Worm (Caenorhabditis elegans) whole organism, early embryonic: Measurements from ENCODE around the gene fbxb-88.
A peak's percentile ranks its signal among the peaks of the same experiment; 100 is the strongest.
"Not testable (repeated sequence)": the region's sequence is repeated elsewhere in the genome, so short reads cannot be mapped to it uniquely, and the experiment has no call there.

Source experiments
- B0310.2 ChIP-seq: sonication (generic microtip); optimal IDR thresholded peaks from 2 replicates; lab custom pipeline; 2016; ENCODE audit warnings: mild to moderate bottlenecking, missing genetic modification characterization, missing compliant biosample characterization
- F13C5.2 ChIP-seq: sonication (generic microtip); optimal IDR thresholded peaks from 2 replicates; lab custom pipeline; 2017; ENCODE audit warnings: mild to moderate bottlenecking, missing genetic modification characterization, inconsistent platforms, missing compliant biosample characterization
- aly-1 ChIP-seq: sonication (generic microtip); optimal IDR thresholded peaks from 2 replicates; lab custom pipeline; 2016; ENCODE audit warnings: missing genetic modification characterization, missing compliant biosample characterization
- ama-1 ChIP-seq: fragments of 150-350 bp; optimal IDR thresholded peaks from 2 replicates; lab custom pipeline; 2014
- ceh-13 ChIP-seq: fragments of 200-800 bp; sonication (Bioruptor generic); optimal IDR thresholded peaks from 2 replicates; lab custom pipeline; 2018; ENCODE audit warnings: mild to moderate bottlenecking, missing genetic modification characterization, missing compliant biosample characterization
- ceh-36 ChIP-seq: sonication (generic microtip); optimal IDR thresholded peaks from 2 replicates; lab custom pipeline; 2016; ENCODE audit warnings: missing genetic modification characterization, inconsistent platforms, missing compliant biosample characterization
- ets-7 ChIP-seq: sonication (generic microtip); optimal IDR thresholded peaks from 2 replicates; lab custom pipeline; 2016; ENCODE audit warnings: missing genotype, missing genetic modification characterization, missing compliant biosample characterization
- flt-1 ChIP-seq: fragments of 200-800 bp; sonication (Bioruptor generic); IDR thresholded peaks from 2 replicates; pipeline ENCODE4 v1.3.6; 2022; ENCODE audit warnings: missing genetic modification characterization, missing compliant biosample characterization
- hmbx-1 ChIP-seq: sonication (generic microtip); optimal IDR thresholded peaks from 2 replicates; lab custom pipeline; 2016; ENCODE audit warnings: mild to moderate bottlenecking, missing genetic modification characterization, missing compliant biosample characterization
- hmg-4 ChIP-seq: fragments of 200-800 bp; sonication (Bioruptor generic); optimal IDR thresholded peaks from 2 replicates; lab custom pipeline; 2018; ENCODE audit warnings: mild to moderate bottlenecking, missing genetic modification characterization, missing compliant biosample characterization
- hnd-1 ChIP-seq: sonication (generic microtip); optimal IDR thresholded peaks from 2 replicates; lab custom pipeline; 2016; ENCODE audit warnings: missing genetic modification characterization, missing compliant biosample characterization
- pes-1 ChIP-seq: fragments of 200-800 bp; sonication (Bioruptor generic); IDR thresholded peaks from 2 replicates; pipeline ENCODE4 v1.3.6; 2022; ENCODE audit warnings: missing genetic modification reagents, missing genetic modification characterization, missing compliant biosample characterization
- scrt-1 ChIP-seq: fragments of 200-800 bp; sonication (Bioruptor generic); IDR thresholded peaks from 2 replicates; pipeline ENCODE4 v1.3.6; 2022; ENCODE audit warnings: missing genetic modification characterization, missing compliant biosample characterization
- sea-1 ChIP-seq: fragments of 200-800 bp; sonication (Bioruptor generic); conservative IDR thresholded peaks from 2 replicates; pipeline ENCODE4 v1.3.6; 2022; ENCODE audit warnings: missing genetic modification characterization, missing compliant biosample characterization
- tbx-11 ChIP-seq: fragments of 200-800 bp; sonication (Bioruptor generic); IDR thresholded peaks from 2 replicates; pipeline ENCODE4 v1.3.6; 2022; ENCODE audit warnings: missing genetic modification characterization, missing compliant biosample characterization
- tbx-37 ChIP-seq: fragments of 200-800 bp; sonication (Bioruptor generic); conservative IDR thresholded peaks from 2 replicates; pipeline ENCODE4 v1.3.6; 2022; ENCODE audit warnings: missing genetic modification reagents, missing genetic modification characterization, missing compliant biosample characterization
- tra-4 ChIP-seq: sonication (generic microtip); optimal IDR thresholded peaks from 2 replicates; lab custom pipeline; 2017; ENCODE audit warnings: missing genetic modification characterization, missing compliant biosample characterization

The fbxb-88 gene

ce11 chrII:4857873-4858364 lies 30.2 kb upstream of the fbxb-88 start, which contains the start of gene F11G11.5:
TSS of gene F11G11.5 (plus strand) at chrII:4857923.
- TF ChIP-seq flt-1 (GFP tag; lab: Robert Waterston, UW): no peak

ce11 chrII:4857086-4857485 lies 29.4 kb upstream of the fbxb-88 start:
- TF ChIP-seq F13C5.2 (tag; lab: Kevin White, UChicago): no peak
- no peak for TF ChIP-seq sea-1 (GFP tag; lab: Robert Waterston, UW)
- TF ChIP-seq ets-7: no peak

ce11 chrII:4856113-4856512 lies 28.4 kb upstream of the fbxb-88 start:
- TF ChIP-seq ets-7 (no peak), aly-1 (no peak), ama-1 (no peak), hmbx-1 (no peak)

DNA sequence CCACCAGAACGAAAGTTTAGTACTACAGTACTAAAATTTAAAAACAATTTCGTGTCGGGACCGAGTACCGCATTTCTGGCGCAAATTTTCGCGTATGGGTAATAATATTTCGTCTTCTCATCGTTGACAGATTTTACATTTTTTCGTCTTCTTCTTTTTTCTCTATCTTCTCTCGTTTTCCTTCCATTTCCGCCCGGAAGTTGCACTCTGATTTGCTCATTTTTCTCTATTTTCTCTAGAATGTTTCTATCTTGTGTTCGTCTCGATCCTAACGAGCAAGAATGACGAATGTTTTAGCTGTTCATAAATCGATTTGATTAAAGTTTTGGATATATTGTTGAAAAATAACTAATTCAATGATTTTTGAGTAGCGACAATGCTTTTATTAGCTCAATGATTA lies 27.8 kb upstream of the fbxb-88 start:
- TF ChIP-seq tbx-37 (GFP tag; lab: Robert Waterston, UW) (no peak), F13C5.2 (tag; lab: Kevin White, UChicago) (no peak), tbx-11 (GFP tag; lab: Robert Waterston, UW) (no peak), ets-7 (no peak), hmg-4 (GFP tag; lab: Kevin White, UChicago) (no peak), scrt-1 (GFP tag; lab: Robert Waterston, UW) (no peak), sea-1 (GFP tag; lab: Robert Waterston, UW) (no peak), flt-1 (GFP tag; lab: Robert Waterston, UW) (no peak), ceh-36 (tag; lab: Kevin White, UChicago) (no peak), pes-1 (GFP tag; lab: Robert Waterston, UW) (no peak), aly-1 (no peak), hmbx-1 (no peak), tra-4 (tag; lab: Kevin White, UChicago) (no peak), hnd-1 (tag; lab: Kevin White, UChicago) (no peak)

- TF ChIP-seq aly-1: no peak
- no peak for TF ChIP-seq hmbx-1
- TF ChIP-seq tbx-37 (GFP tag; lab: Robert Waterston, UW): no peak
- no peak for TF ChIP-seq ceh-36 (tag; lab: Kevin White, UChicago)
- TF ChIP-seq sea-1 (GFP tag; lab: Robert Waterston, UW): no peak
- no peak for TF ChIP-seq scrt-1 (GFP tag; lab: Robert Waterston, UW)
- TF ChIP-seq tbx-11 (GFP tag; lab: Robert Waterston, UW): no peak
- no peak for TF ChIP-seq B0310.2
- no peak for TF ChIP-seq F13C5.2 (tag; lab: Kevin White, UChicago)
- TF ChIP-seq ceh-13 (GFP tag; lab: Kevin White, UChicago): no peak
- TF ChIP-seq tra-4 (tag; lab: Kevin White, UChicago): no peak
- TF ChIP-seq flt-1 (GFP tag; lab: Robert Waterston, UW): no peak
- TF ChIP-seq ets-7: no peak
- TF ChIP-seq hmg-4 (GFP tag; lab: Kevin White, UChicago): no peak
- no peak for TF ChIP-seq pes-1 (GFP tag; lab: Robert Waterston, UW)
- TF ChIP-seq hnd-1 (tag; lab: Kevin White, UChicago): no peak
These were observed 27.1 kb upstream of the fbxb-88 start for ce11 chrII:4854761-4855160.

DNA sequence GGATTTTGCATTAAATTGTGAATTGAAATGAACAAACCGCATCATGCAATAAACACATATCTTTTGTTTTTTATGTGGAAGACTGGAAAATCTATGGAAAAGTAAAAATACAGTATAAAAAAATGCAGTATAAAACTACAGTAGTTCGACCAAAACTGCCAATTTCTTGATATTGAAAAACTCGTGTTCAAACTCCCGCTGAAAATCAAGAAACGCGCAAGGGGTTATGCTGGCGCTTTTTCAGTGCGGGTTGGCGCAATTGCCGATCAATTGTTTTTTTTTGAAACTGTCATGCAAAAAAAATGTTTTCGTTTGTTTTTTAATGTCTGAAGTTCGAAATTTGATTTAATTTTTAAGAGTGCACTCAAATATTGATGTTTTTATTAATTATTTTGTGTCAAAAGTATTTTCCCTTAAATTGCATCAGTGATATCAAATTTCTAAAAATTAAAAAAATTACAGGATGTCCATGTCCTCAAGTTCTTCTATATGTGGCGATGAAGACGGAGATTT lies 24.0 kb upstream of the fbxb-88 start, which contains the start of gene dnj-9:
Gene dnj-9, plus strand, starts transcription at position 463 of the 513 bp plus-strand sequence.
- TF ChIP-seq ceh-36 (tag; lab: Kevin White, UChicago) (peak; percentile 30), aly-1 (no peak), hmbx-1 (peak; percentile 29), sea-1 (GFP tag; lab: Robert Waterston, UW) (no peak), F13C5.2 (tag; lab: Kevin White, UChicago) (peak; percentile 68), hnd-1 (tag; lab: Kevin White, UChicago) (peak; percentile 32), B0310.2 (no peak), flt-1 (GFP tag; lab: Robert Waterston, UW) (peak; percentile 62; the same call in 1 of the 2 replicates), tbx-37 (GFP tag; lab: Robert Waterston, UW) (0 out of 2 replicates have a peak, but pooled peaks have one; percentile 31), scrt-1 (GFP tag; lab: Robert Waterston, UW) (peak; percentile 59; the same call in 1 of the 2 replicates), tra-4 (tag; lab: Kevin White, UChicago) (no peak), ama-1 (no peak), ceh-13 (GFP tag; lab: Kevin White, UChicago) (no peak), tbx-11 (GFP tag; lab: Robert Waterston, UW) (no peak), pes-1 (GFP tag; lab: Robert Waterston, UW) (peak; percentile 48; the same call in 1 of the 2 replicates), ets-7 (no peak), hmg-4 (GFP tag; lab: Kevin White, UChicago) (no peak)

ce11 chrII:4849885-4850284 lies 22.2 kb upstream of the fbxb-88 start, which contains the start of gene T23B7.3:
TSS of gene T23B7.3 (plus strand) at chrII:4850185.
- no peak for TF ChIP-seq flt-1 (GFP tag; lab: Robert Waterston, UW)
- TF ChIP-seq ceh-13 (GFP tag; lab: Kevin White, UChicago): no peak
- no peak for TF ChIP-seq ama-1
- TF ChIP-seq ets-7: no peak
- no peak for TF ChIP-seq hmbx-1
- no peak for TF ChIP-seq F13C5.2 (tag; lab: Kevin White, UChicago)
- TF ChIP-seq tbx-37 (GFP tag; lab: Robert Waterston, UW): no peak
- no peak for TF ChIP-seq B0310.2
- TF ChIP-seq ceh-36 (tag; lab: Kevin White, UChicago): no peak
- no peak for TF ChIP-seq aly-1
- TF ChIP-seq tra-4 (tag; lab: Kevin White, UChicago): no peak

DNA sequence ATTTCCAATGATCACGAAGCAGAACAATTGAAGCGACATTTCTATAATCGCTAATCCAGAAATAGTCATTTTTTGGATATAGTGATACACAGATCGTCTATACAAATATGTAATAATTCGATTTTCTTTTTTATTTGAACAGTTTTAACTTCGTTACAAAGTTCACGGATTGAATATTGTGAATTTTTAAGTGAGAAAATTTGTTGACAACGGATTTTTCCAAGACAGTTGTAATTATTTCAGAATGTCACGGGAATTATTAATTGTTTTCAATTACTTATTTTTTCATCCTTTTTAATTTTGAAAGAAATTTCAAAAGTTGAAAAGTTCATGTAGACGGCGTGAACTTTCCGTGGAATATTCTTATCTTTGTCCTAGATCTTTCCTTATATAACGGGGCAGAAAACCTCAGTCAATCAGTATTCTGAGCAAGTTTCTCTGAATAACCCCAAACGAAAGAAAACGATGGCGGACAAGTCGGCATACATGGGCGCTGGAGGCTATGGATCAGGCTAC lies 14.5 kb upstream of the fbxb-88 start, which contains the start of the genes T23B7.2 and nspd-4:
Gene T23B7.2, minus strand, starts transcription at position 101 of the 516 bp plus-strand sequence.
Gene nspd-4, plus strand, starts transcription at position 466 of the 516 bp plus-strand sequence.
- not testable (repeated sequence) for TF ChIP-seq scrt-1, tbx-37, flt-1 (GFP tag; lab: Robert Waterston, UW)
